Worm (Caenorhabditis elegans): ENCODE results near the gene rict-1.
A peak's percentile ranks its signal among the peaks of the same experiment; 100 is the strongest.

The rict-1 gene

ce11 chrII:13116710-13117109 lies at the start of gene rict-1:
Gene rict-1, minus strand, starts transcription at chrII:13116810.
- no peak for TF ChIP-seq nhr-77 (tag; optimal IDR thresholded peaks at IDR 0.05)
- no peak for TF ChIP-seq nhr-11 (tag; optimal IDR thresholded peaks at IDR 0.05)
- TF ChIP-seq elt-1 (tag; optimal IDR thresholded peaks at IDR 0.05): no peak
- TF ChIP-seq ZK546.5 (tag; optimal IDR thresholded peaks at IDR 0.05): no peak
- TF ChIP-seq egl-27 (tag; optimal IDR thresholded peaks at IDR 0.05): no peak
- TF ChIP-seq R02D3.7 (tag; optimal IDR thresholded peaks at IDR 0.05): no peak
- TF ChIP-seq elt-3 (tag; optimal IDR thresholded peaks at IDR 0.05): no peak
- no peak for TF ChIP-seq fos-1 (tag; optimal IDR thresholded peaks at IDR 0.05)
- no peak for TF ChIP-seq nhr-23 (tag; optimal IDR thresholded peaks at IDR 0.05)
- no peak for TF ChIP-seq nhr-237 (tag; optimal IDR thresholded peaks at IDR 0.05)
- no peak for TF ChIP-seq ceh-28 (tag; optimal IDR thresholded peaks at IDR 0.05)
- TF ChIP-seq ztf-11 (tag; optimal IDR thresholded peaks at IDR 0.05): no peak
- TF ChIP-seq ceh-82 (tag; optimal IDR thresholded peaks at IDR 0.05): no peak
- TF ChIP-seq jun-1 (tag; optimal IDR thresholded peaks at IDR 0.05): no peak
- no peak for TF ChIP-seq aly-2 (tag; optimal IDR thresholded peaks at IDR 0.05)
- TF ChIP-seq snpc-4 (tag; optimal IDR thresholded peaks at IDR 0.05): no peak
- no peak for TF ChIP-seq nhr-76 (tag; optimal IDR thresholded peaks at IDR 0.05)
- no peak for TF ChIP-seq daf-12 (tag; optimal IDR thresholded peaks at IDR 0.05)

ce11 chrII:13165683-13166259 lies 49.2 kb upstream of the rict-1 start, which contains the start of gene moe-3:
Gene moe-3, minus strand, starts transcription at chrII:13165733.
- TF ChIP-seq elt-2 (tag; optimal IDR thresholded peaks at IDR 0.05) (peak; percentile 66), nhr-237 (tag; optimal IDR thresholded peaks at IDR 0.05) (no peak), elt-1 (tag; optimal IDR thresholded peaks at IDR 0.05) (no peak), nhr-43 (tag; optimal IDR thresholded peaks at IDR 0.05; ENCODE audit: poor library complexity, severe bottlenecking) (peak; percentile 7)

- TF ChIP-seq hmg-11 (tag; optimal IDR thresholded peaks at IDR 0.05): no peak
- no peak for TF ChIP-seq ceh-9 (tag; optimal IDR thresholded peaks at IDR 0.05)
- TF ChIP-seq elt-3 (tag; optimal IDR thresholded peaks at IDR 0.05): no peak
- no peak for TF ChIP-seq lin-15B (tag; optimal IDR thresholded peaks at IDR 0.05)
- TF ChIP-seq aly-2 (tag; optimal IDR thresholded peaks at IDR 0.05): no peak
Measured at ce11 chrII:13164062-13164461, 47.5 kb upstream of the rict-1 start.

- no peak for TF ChIP-seq nhr-25 (tag; optimal IDR thresholded peaks at IDR 0.05)
- no peak for TF ChIP-seq fos-1 (tag; optimal IDR thresholded peaks at IDR 0.05)
- TF ChIP-seq pqm-1 (tag; optimal IDR thresholded peaks at IDR 0.05): no peak
- TF ChIP-seq ceh-9 (tag; optimal IDR thresholded peaks at IDR 0.05): no peak
- TF ChIP-seq lsy-12 (tag; optimal IDR thresholded peaks at IDR 0.05): no peak
- no peak for TF ChIP-seq ceh-28 (tag; optimal IDR thresholded peaks at IDR 0.05)
- TF ChIP-seq nhr-237 (tag; optimal IDR thresholded peaks at IDR 0.05): no peak
- TF ChIP-seq tbx-2 (tag; optimal IDR thresholded peaks at IDR 0.05): no peak
- no peak for TF ChIP-seq pha-4 (tag; optimal IDR thresholded peaks at IDR 0.05)
- no peak for TF ChIP-seq elt-1 (tag; optimal IDR thresholded peaks at IDR 0.05)
- no peak for TF ChIP-seq nhr-67 (tag; optimal IDR thresholded peaks at IDR 0.05)
- TF ChIP-seq ztf-4 (tag; optimal IDR thresholded peaks at IDR 0.05): no peak
- no peak for TF ChIP-seq nhr-12 (tag; optimal IDR thresholded peaks at IDR 0.05)
- TF ChIP-seq jun-1 (tag; optimal IDR thresholded peaks at IDR 0.05): no peak
- TF ChIP-seq fkh-10 (GFP tag; optimal IDR thresholded peaks at IDR 0.05): no peak
- no peak for TF ChIP-seq mdl-1 (tag; optimal IDR thresholded peaks at IDR 0.05)
- no peak for TF ChIP-seq skn-1 (tag; optimal IDR thresholded peaks at IDR 0.05)
- TF ChIP-seq daf-12 (tag; optimal IDR thresholded peaks at IDR 0.05): no peak
- no peak for TF ChIP-seq ztf-11 (tag; optimal IDR thresholded peaks at IDR 0.05)
Measured at ce11 chrII:13163009-13163408, 46.4 kb upstream of the rict-1 start.

ce11 chrII:13159869-13160268 lies 43.3 kb upstream of the rict-1 start:
- no peak for TF ChIP-seq mdl-1 (tag; optimal IDR thresholded peaks at IDR 0.05)
- no peak for TF ChIP-seq fkh-2 (tag; optimal IDR thresholded peaks at IDR 0.05)
